Worm (Caenorhabditis elegans) whole organism, L4/young adult: ENCODE results near the gene Y54F10BM.22.

ENCODE experiments used
- W03F9.2 ChIP-seq: fragments of 150-350 bp; optimal IDR thresholded peaks from 2 replicates; lab custom pipeline; 2014; ENCODE audit warnings: missing biosample characterization, missing genetic modification characterization
- dao-5 ChIP-seq: sonication (generic microtip); optimal IDR thresholded peaks from 2 replicates; lab custom pipeline; 2016; ENCODE audit warnings: missing genotype, missing genetic modification characterization, moderate library complexity, missing compliant biosample characterization
- him-1 ChIP-seq: sonication (generic microtip); optimal IDR thresholded peaks from 2 replicates; lab custom pipeline; 2016; ENCODE audit warnings: missing genotype, missing genetic modification reagents, missing genetic modification characterization, missing compliant biosample characterization

DNA sequence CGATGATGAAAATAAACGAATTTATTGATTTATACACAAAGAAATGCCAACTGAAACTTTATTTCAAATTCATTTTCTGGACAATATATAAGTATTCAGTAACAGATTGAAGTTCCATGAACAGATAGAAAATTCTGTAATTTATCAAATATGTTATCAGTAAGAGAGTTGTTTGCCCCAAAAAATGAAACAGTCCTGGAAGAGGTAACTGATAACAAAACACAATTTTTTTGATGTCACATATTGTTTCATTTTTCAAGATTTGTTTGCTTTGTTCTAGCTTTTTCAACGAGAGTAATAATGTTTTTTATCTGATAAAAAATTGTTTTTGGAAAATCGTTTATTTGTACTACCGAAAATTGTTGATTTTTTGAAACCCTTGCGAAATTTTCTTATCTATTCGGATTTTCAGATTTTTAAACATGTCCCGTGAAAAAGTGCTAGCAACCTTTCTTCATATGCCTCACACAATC, 27.6 kb upstream of the Y54F10BM.22 start, which contains the start of gene fbxa-73:
- TF ChIP-seq him-1 = no peak
- no peak for TF ChIP-seq W03F9.2 (tag; lab: Kevin White, UChicago)
- TF ChIP-seq dao-5 (tag; lab: Kevin White, UChicago) = no peak
